Fruit fly (Drosophila melanogaster) whole organism, embryonic: ENCODE results near the gene CG42674.
A peak's percentile ranks its signal among the peaks of the same experiment; 100 is the strongest.

Experiments used
- Abd-B ChIP-seq: fragments of 200-800 bp; sonication (Bioruptor generic); optimal IDR thresholded peaks from 2 replicates; lab custom pipeline; 2018; ENCODE audit warnings: missing biosample characterization, mild to moderate bottlenecking, missing genetic modification characterization, moderate library complexity
- Awh ChIP-seq: fragments of 200-800 bp; sonication (Bioruptor generic); IDR thresholded peaks from 2 replicates; pipeline ENCODE4, ENCODE4 v1.3.6; 2022; ENCODE audit warnings: missing biosample characterization, missing genetic modification characterization
- CG10431 ChIP-seq: fragments of 200-800 bp; sonication (Bioruptor generic); optimal IDR thresholded peaks from 3 replicates; lab custom pipeline; 2018; ENCODE audit warnings: missing biosample characterization, mild to moderate bottlenecking, missing genetic modification characterization
- CG11695 ChIP-seq: fragments of 200-800 bp; sonication (Bioruptor generic); IDR thresholded peaks from 3 replicates; pipeline ENCODE4 v1.3.6; 2022; ENCODE audit warnings: missing biosample characterization, missing genetic modification characterization
- CG13123 ChIP-seq: fragments of 200-800 bp; sonication (Bioruptor generic); optimal IDR thresholded peaks from 2 replicates; lab custom pipeline; 2016; ENCODE audit warnings: missing biosample characterization, missing genetic modification characterization
- CG15479 ChIP-seq: fragments of 200-800 bp; sonication (Bioruptor generic); optimal IDR thresholded peaks from 3 replicates; lab custom pipeline; 2019; ENCODE audit warnings: missing biosample characterization, mild to moderate bottlenecking, missing genetic modification characterization, moderate library complexity
- CG1792 ChIP-seq: fragments of 200-800 bp; sonication (Bioruptor generic); optimal IDR thresholded peaks from 2 replicates; lab custom pipeline; 2016; ENCODE audit warnings: missing biosample characterization, missing genetic modification characterization
- CG18262 ChIP-seq: fragments of 200-800 bp; optimal IDR thresholded peaks from 3 replicates; lab custom pipeline; 2019; ENCODE audit warnings: missing biosample characterization, mild to moderate bottlenecking, missing genetic modification characterization, moderate library complexity
- CG1832 ChIP-seq: fragments of 200-800 bp; sonication (Bioruptor generic); optimal IDR thresholded peaks from 2 replicates; lab custom pipeline; 2017; ENCODE audit warnings: missing biosample characterization, mild to moderate bottlenecking, missing genetic modification characterization, inconsistent platforms
- CG3065 ChIP-seq: fragments of 200-800 bp; sonication (Bioruptor generic); optimal IDR thresholded peaks from 2 replicates; lab custom pipeline; 2016; ENCODE audit warnings: missing biosample characterization, missing genetic modification characterization
- CG32532 ChIP-seq: fragments of 200-800 bp; sonication (Bioruptor generic); IDR thresholded peaks from 2 replicates; pipeline ENCODE4 v1.3.6; 2022; ENCODE audit warnings: missing biosample characterization, missing genetic modification characterization
- CG32772 ChIP-seq: fragments of 200-800 bp; sonication (Bioruptor generic); IDR thresholded peaks from 2 replicates; pipeline ENCODE4 v1.3.6; 2022; ENCODE audit warnings: missing biosample characterization, missing genetic modification characterization
- CG34376 ChIP-seq: fragments of 200-800 bp; sonication (Bioruptor generic); optimal IDR thresholded peaks from 2 replicates; lab custom pipeline; 2018; ENCODE audit warnings: missing biosample characterization, mild to moderate bottlenecking, missing genetic modification characterization
- CG4404 ChIP-seq: fragments of 200-800 bp; sonication (Bioruptor generic); IDR thresholded peaks from 2 replicates; pipeline ENCODE4 v1.3.6; 2022; ENCODE audit warnings: missing biosample characterization, missing genetic modification characterization
- CG6175 ChIP-seq: fragments of 200-800 bp; sonication (Bioruptor generic); IDR thresholded peaks from 3 replicates; pipeline ENCODE4 v1.3.6; 2022; ENCODE audit warnings: missing biosample characterization, missing genetic modification characterization
- CG6683 ChIP-seq: fragments of 200-800 bp; sonication (Bioruptor generic); optimal IDR thresholded peaks from 2 replicates; lab custom pipeline; 2017; ENCODE audit warnings: missing biosample characterization, mild to moderate bottlenecking, missing genetic modification characterization, missing genetic modification reagents
- CG6765 ChIP-seq: fragments of 200-800 bp; sonication (Bioruptor generic); optimal IDR thresholded peaks from 3 replicates; lab custom pipeline; 2017; ENCODE audit warnings: missing biosample characterization, mild to moderate bottlenecking, missing genetic modification characterization
- CG7357 ChIP-seq: fragments of 200-800 bp; sonication (Bioruptor generic); IDR thresholded peaks from 3 replicates; pipeline ENCODE4 v1.3.6; 2022; ENCODE audit warnings: missing biosample characterization, missing genetic modification characterization
- CG8089 ChIP-seq: fragments of 200-800 bp; sonication (Bioruptor generic); optimal IDR thresholded peaks from 3 replicates; lab custom pipeline; 2016; ENCODE audit warnings: missing biosample characterization, missing genetic modification characterization
- CG9609 ChIP-seq: fragments of 200-800 bp; sonication (Bioruptor generic); optimal IDR thresholded peaks from 3 replicates; lab custom pipeline; 2016; ENCODE audit warnings: missing biosample characterization, missing genetic modification characterization
- Dbx ChIP-seq: fragments of 200-800 bp; sonication (Bioruptor generic); IDR thresholded peaks from 3 replicates; pipeline ENCODE4 v1.3.6; 2022; ENCODE audit warnings: missing biosample characterization, missing genetic modification characterization
- E2f2 ChIP-seq: fragments of 200-800 bp; sonication (Bioruptor generic); IDR thresholded peaks from 2 replicates; pipeline ENCODE4 v1.3.6; 2022; ENCODE audit warnings: missing biosample characterization, missing genetic modification characterization
- Elba2 ChIP-seq: fragments of 200-800 bp; sonication (Bioruptor generic); optimal IDR thresholded peaks from 3 replicates; lab custom pipeline; 2016; ENCODE audit warnings: missing biosample characterization, missing genetic modification characterization
- Hmr ChIP-seq: fragments of 200-800 bp; sonication (Bioruptor generic); optimal IDR thresholded peaks from 3 replicates; lab custom pipeline; 2017; ENCODE audit warnings: mild to moderate bottlenecking, missing biosample characterization, missing genetic modification reagents, missing genetic modification characterization
- Jarid2 ChIP-seq: fragments of 200-800 bp; sonication (Bioruptor generic); optimal IDR thresholded peaks from 3 replicates; lab custom pipeline; 2017; ENCODE audit warnings: mild to moderate bottlenecking, missing biosample characterization, missing genetic modification reagents, missing genetic modification characterization
- Mad ChIP-seq: fragments of 200-800 bp; sonication (Bioruptor generic); optimal IDR thresholded peaks from 2 replicates; lab custom pipeline; 2016; ENCODE audit warnings: missing biosample characterization, missing genetic modification characterization
- Nf-YC ChIP-seq: fragments of 200-800 bp; optimal IDR thresholded peaks from 3 replicates; lab custom pipeline; 2019; ENCODE audit warnings: missing biosample characterization, mild to moderate bottlenecking, missing genetic modification characterization, moderate library complexity
- Pdp1 ChIP-seq, 2 experiments: fragments of 200-800 bp; sonication (Bioruptor generic); optimal IDR thresholded peaks; 3 replicates each; lab custom pipeline; 2016; ENCODE audit warnings: missing biosample characterization in 2 of 2, missing genetic modification characterization in 2 of 2, mild to moderate bottlenecking in 1 of 2, moderate library complexity in 1 of 2
- Side ChIP-seq: fragments of 200-800 bp; sonication (Bioruptor generic); optimal IDR thresholded peaks from 2 replicates; lab custom pipeline; 2016; ENCODE audit warnings: missing biosample characterization, missing genetic modification characterization
- ap ChIP-seq: fragments of 200-800 bp; sonication (Bioruptor generic); IDR thresholded peaks from 2 replicates; pipeline ENCODE4 v1.3.6; 2022; ENCODE audit warnings: missing biosample characterization, missing genetic modification characterization
- ara ChIP-seq: fragments of 200-800 bp; sonication (Bioruptor generic); IDR thresholded peaks from 2 replicates; pipeline ENCODE4 v1.3.6; 2022; ENCODE audit warnings: missing biosample characterization, missing genetic modification characterization
- ase ChIP-seq: fragments of 200-800 bp; sonication (Bioruptor generic); IDR thresholded peaks from 3 replicates; pipeline ENCODE4 v1.3.6; 2022; ENCODE audit warnings: missing biosample characterization, missing genetic modification characterization
- ato ChIP-seq: fragments of 200-800 bp; sonication (Bioruptor generic); IDR thresholded peaks from 2 replicates; pipeline ENCODE4 v1.3.6; 2022; ENCODE audit warnings: missing biosample characterization, missing genetic modification characterization; ENCODE audit not compliant: partially characterized antibody
- btn ChIP-seq: fragments of 200-800 bp; sonication (Bioruptor generic); optimal IDR thresholded peaks from 2 replicates; lab custom pipeline; 2016; ENCODE audit warnings: missing biosample characterization, missing genetic modification characterization
- cas ChIP-seq: fragments of 200-800 bp; sonication (Bioruptor generic); IDR thresholded peaks from 2 replicates; pipeline ENCODE4 v1.3.6; 2022; ENCODE audit warnings: missing biosample characterization, missing genetic modification characterization
- cato ChIP-seq: fragments of 200-800 bp; sonication (Bioruptor generic); optimal IDR thresholded peaks from 2 replicates; lab custom pipeline; 2016; ENCODE audit warnings: missing biosample characterization, missing genetic modification characterization, borderline replicate concordance
- chinmo ChIP-seq: fragments of 200-800 bp; sonication (Bioruptor generic); IDR thresholded peaks from 4 replicates; pipeline ENCODE4 v1.3.6; 2022; ENCODE audit warnings: missing biosample characterization, missing genetic modification characterization; ENCODE audit not compliant: partially characterized antibody
- crol ChIP-seq: fragments of 200-800 bp; sonication (Bioruptor generic); IDR thresholded peaks from 2 replicates; pipeline ENCODE4 v1.3.6; 2022; ENCODE audit warnings: missing biosample characterization, missing genetic modification characterization
- dpn ChIP-seq, 2 experiments: fragments of 200-800 bp; sonication (Bioruptor generic); optimal IDR thresholded peaks; 3 replicates each; lab custom pipeline; 2016; ENCODE audit warnings: missing biosample characterization in 2 of 2, missing genetic modification characterization in 2 of 2
- esg ChIP-seq: fragments of 200-800 bp; sonication (Bioruptor generic); conservative IDR thresholded peaks from 2 replicates; pipeline ENCODE4 v1.3.6; 2022; ENCODE audit warnings: missing biosample characterization, missing genetic modification characterization
- exex ChIP-seq: fragments of 200-800 bp; sonication (Bioruptor generic); optimal IDR thresholded peaks from 4 replicates; lab custom pipeline; 2018; ENCODE audit warnings: missing biosample characterization, mild to moderate bottlenecking, missing genetic modification characterization, moderate library complexity
- gt ChIP-seq: fragments of 200-800 bp; sonication (Bioruptor generic); IDR thresholded peaks from 2 replicates; pipeline ENCODE4 v1.3.6; 2022; ENCODE audit warnings: missing biosample characterization, missing genetic modification characterization
- hth ChIP-seq: fragments of >200 bp; optimal IDR thresholded peaks from 2 replicates; lab custom pipeline; 2017; ENCODE audit warnings: inconsistent platforms
- jing ChIP-seq: fragments of 200-800 bp; sonication (Bioruptor generic); optimal IDR thresholded peaks from 2 replicates; lab custom pipeline; 2018; ENCODE audit warnings: missing biosample characterization, mild to moderate bottlenecking, missing genetic modification characterization
- klu ChIP-seq: fragments of 200-800 bp; sonication (Bioruptor generic); IDR thresholded peaks from 2 replicates; pipeline ENCODE4 v1.3.6; 2022; ENCODE audit warnings: missing biosample characterization, missing genetic modification characterization
- maf-S ChIP-seq: fragments of 200-800 bp; sonication (Bioruptor generic); optimal IDR thresholded peaks from 2 replicates; lab custom pipeline; 2016; ENCODE audit warnings: missing biosample characterization, missing genetic modification characterization
- onecut ChIP-seq: fragments of 200-800 bp; sonication (Bioruptor generic); IDR thresholded peaks from 2 replicates; pipeline ENCODE4 v1.3.6; 2022; ENCODE audit warnings: missing biosample characterization, missing genetic modification characterization
- schlank ChIP-seq: fragments of 200-800 bp; sonication (Bioruptor generic); optimal IDR thresholded peaks from 2 replicates; lab custom pipeline; 2018; ENCODE audit warnings: missing biosample characterization, mild to moderate bottlenecking, missing genetic modification characterization
- tio ChIP-seq: fragments of 200-800 bp; sonication (Bioruptor generic); optimal IDR thresholded peaks from 2 replicates; lab custom pipeline; 2017; ENCODE audit warnings: missing biosample characterization, missing genetic modification characterization, inconsistent platforms
- vfl ChIP-seq: fragments of 200-800 bp; sonication (Bioruptor generic); optimal IDR thresholded peaks from 2 replicates; lab custom pipeline; 2016; ENCODE audit warnings: missing biosample characterization, missing genetic modification characterization
- zen ChIP-seq: fragments of 200-800 bp; sonication (Bioruptor generic); optimal IDR thresholded peaks from 3 replicates; lab custom pipeline; 2018; ENCODE audit warnings: missing biosample characterization, mild to moderate bottlenecking, missing genetic modification characterization, moderate library complexity
- zen2 ChIP-seq: fragments of 200-800 bp; sonication (Bioruptor generic); IDR thresholded peaks from 3 replicates; pipeline ENCODE4 v1.3.6; 2022; ENCODE audit warnings: missing biosample characterization, missing genetic modification characterization; ENCODE audit not compliant: partially characterized antibody

CG42674 gene

DNA sequence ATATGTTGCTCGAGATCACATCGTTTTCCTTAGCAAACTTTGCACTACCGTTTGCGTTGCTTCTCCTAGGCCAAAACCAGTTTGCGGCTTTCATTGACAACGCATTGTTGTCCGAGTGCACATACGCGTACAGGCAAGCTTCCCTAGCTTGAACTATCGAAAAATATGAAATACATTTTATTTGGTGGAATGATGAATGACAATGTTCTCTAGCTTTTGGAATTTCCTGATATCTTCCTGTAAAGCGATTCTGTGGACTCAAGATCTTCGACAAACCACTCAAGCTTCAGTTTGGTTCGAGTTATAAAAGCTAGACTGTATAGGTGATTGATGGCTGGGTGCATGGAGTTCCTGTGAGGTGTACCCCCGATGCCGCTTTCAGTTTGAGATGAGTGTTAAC, 2.2 kb downstream of the CG42674 start (continued):
- TF ChIP-seq ap (peak; percentile 52), Nf-YC (tag; lab: Kevin White, UChicago) (no peak), onecut (peak; percentile 26), cas (no peak), E2f2 (peak; percentile 44; the same call in 1 of the 2 replicates), CG6683 (no peak), Elba2 (GFP tag; lab: Kevin White, UChicago) (no peak), jing (GFP tag; lab: Kevin White, UChicago) (peak; percentile 46), chinmo (0 out of 4 replicates have a peak, but pooled peaks have one; percentile 56), Jarid2 (no peak), ara (GFP tag; lab: Robert Waterston, UW) (peak; percentile 74), dpn (GFP tag; optimal IDR thresholded peaks at IDR 0.05; lab: Kevin White, UChicago) (peak; percentile 59 to 60), zen2 (GFP tag; lab: Robert Waterston, UW) (no peak), CG8089 (GFP tag; lab: Kevin White, UChicago) (peak; percentile 42), CG15479 (no peak), CG34376 (GFP tag; lab: Kevin White, UChicago) (no peak), CG10431 (GFP tag; lab: Kevin White, UChicago) (no peak), CG1832 (GFP tag; lab: Kevin White, UChicago) (no peak), Hmr (no peak), vfl (GFP tag; lab: Kevin White, UChicago) (no peak), CG3065 (peak; percentile 41), Pdp1 (GFP tag; optimal IDR thresholded peaks at IDR 0.05; lab: Kevin White, UChicago) (peak; percentile 52), ato (GFP tag; lab: Robert Waterston, UW) (no peak), CG13123 (no peak), CG6765 (GFP tag; lab: Kevin White, UChicago) (no peak), CG4404 (no peak), esg (peak; percentile 63), CG11695 (GFP tag; lab: Robert Waterston, UW) (0 out of 3 replicates have a peak, but pooled peaks have one; percentile 7), ase (peak; percentile 76), tio (GFP tag; lab: Kevin White, UChicago) (peak; percentile 2), CG18262 (tag; lab: Kevin White, UChicago) (peak; percentile 77), hth (lab: Kevin White, UChicago) (no peak), zen (tag; lab: Kevin White, UChicago) (no peak), Dbx (GFP tag; lab: Robert Waterston, UW) (no peak), Abd-B (GFP tag; lab: Kevin White, UChicago) (peak; percentile 64), Mad (GFP tag; lab: Kevin White, UChicago) (no peak), gt (GFP tag; lab: Robert Waterston, UW) (no peak), CG6175 (GFP tag; lab: Robert Waterston, UW) (no peak), btn (GFP tag; lab: Kevin White, UChicago) (peak; percentile 43), CG32532 (GFP tag; lab: Robert Waterston, UW) (0 out of 2 replicates have a peak, but pooled peaks have one; percentile 23), klu (GFP tag; lab: Robert Waterston, UW) (peak; percentile 29; the same call in 1 of the 2 replicates), CG7357 (peak; percentile 56; the same call in 2 of the 3 replicates), maf-S (peak; percentile 21), schlank (tag; lab: Kevin White, UChicago) (no peak), crol (GFP tag; lab: Robert Waterston, UW) (no peak), Awh (GFP tag; lab: Robert Waterston, UW) (peak; percentile 58; the same call in 1 of the 2 replicates), CG32772 (GFP tag; lab: Robert Waterston, UW) (peak; percentile 67), CG9609 (no peak), Side (peak; percentile 59), exex (tag; lab: Kevin White, UChicago) (no peak), CG1792 (GFP tag; lab: Kevin White, UChicago) (no peak), cato (GFP tag; lab: Kevin White, UChicago) (no peak)
